Worm (Caenorhabditis elegans) whole organism, dauer: ENCODE results near the gene srt-38.

Source experiments
- unc-62 ChIP-seq: sonication (generic microtip); optimal IDR thresholded peaks from 2 replicates; lab custom pipeline; 2017; ENCODE audit warnings: missing biosample characterization, missing genetic modification reagents, missing genetic modification characterization

Gene srt-38

ce11 chrV:4261385-4261784 is 9.8 kb downstream of the srt-38 start:
- TF ChIP-seq unc-62 = no peak

ce11 chrV:4260090-4260489 is 11.1 kb downstream of the srt-38 start, which contains the start of gene srt-3:
srt-3 (minus strand) TSS chrV:4260190.
- no peak for TF ChIP-seq unc-62

ce11 chrV:4256474-4256873 is 14.7 kb downstream of the srt-38 start, which contains the start of gene srt-14:
srt-14 (minus strand) TSS chrV:4256574.
- TF ChIP-seq unc-62 = no peak

- TF ChIP-seq unc-62 = no peak
Measured at ce11 chrV:4250047-4250446, 21.1 kb downstream of the srt-38 start, which contains the start of gene srt-13. srt-13 (minus strand) TSS chrV:4250147.

- TF ChIP-seq unc-62 = no peak
Measured at ce11 chrV:4248359-4248758, 22.8 kb downstream of the srt-38 start.

- TF ChIP-seq unc-62 = no peak
Measured at ce11 chrV:4242431-4242830, 28.7 kb downstream of the srt-38 start, which contains the start of gene srt-12. srt-12 (minus strand) TSS chrV:4242531.

- TF ChIP-seq unc-62 = no peak
Measured at ce11 chrV:4241555-4241954, 29.6 kb downstream of the srt-38 start.

ce11 chrV:4240292-4240691 is 30.9 kb downstream of the srt-38 start, which contains the start of gene srh-204:
srh-204 (minus strand) TSS chrV:4240392.
- TF ChIP-seq unc-62 = no peak

- TF ChIP-seq unc-62 = no peak
Measured at ce11 chrV:4236118-4236517, 35.0 kb downstream of the srt-38 start, which contains the start of gene nlp-13. nlp-13 (plus strand) TSS chrV:4236418.
